Worm (Caenorhabditis elegans) whole organism, L4 larva: Measurements from ENCODE around the gene Y37D8A.6.

Experiments
- F26F4.8 ChIP-seq: fragments of 200-800 bp; sonication (Bioruptor generic); conservative IDR thresholded peaks from 2 replicates; pipeline ENCODE4 v1.3.6; 2022; ENCODE audit warnings: missing genetic modification characterization, missing compliant biosample characterization
- T26A8.4 ChIP-seq: fragments of 200-800 bp; sonication (Bioruptor generic); IDR thresholded peaks from 2 replicates; pipeline ENCODE4 v1.3.6; 2022; ENCODE audit warnings: missing genetic modification characterization, missing compliant biosample characterization
- aha-1 ChIP-seq: fragments of 150-350 bp; peaks from one replicate; lab custom pipeline; 2014; ENCODE audit warnings: missing biosample characterization, missing genetic modification characterization
- aly-2 ChIP-seq: sonication (generic microtip); optimal IDR thresholded peaks from 2 replicates; lab custom pipeline; 2018; ENCODE audit warnings: missing biosample characterization, missing genetic modification characterization
- arid-1 ChIP-seq: fragments of 200-800 bp; sonication (Bioruptor generic); conservative IDR thresholded peaks from 2 replicates; pipeline ENCODE4 v1.3.6; 2022; ENCODE audit warnings: missing genetic modification reagents, missing genetic modification characterization, missing compliant biosample characterization
- ceh-20 ChIP-seq: fragments of 200-800 bp; sonication (Bioruptor generic); IDR thresholded peaks from 2 replicates; pipeline ENCODE4 v1.3.6; 2022; ENCODE audit warnings: missing genetic modification reagents, missing genetic modification characterization, missing compliant biosample characterization
- ceh-28 ChIP-seq: fragments of 150-350 bp; optimal IDR thresholded peaks from 2 replicates; lab custom pipeline; 2014; ENCODE audit warnings: missing biosample characterization, missing genetic modification reagents, missing genetic modification characterization
- ceh-32 ChIP-seq: sonication (generic microtip); optimal IDR thresholded peaks from 2 replicates; lab custom pipeline; 2016; ENCODE audit warnings: mild to moderate bottlenecking, missing genetic modification characterization, missing compliant biosample characterization; ENCODE audit not compliant: poor library complexity
- ceh-44 ChIP-seq: fragments of 200-800 bp; sonication (Bioruptor generic); IDR thresholded peaks from 2 replicates; pipeline ENCODE4 v1.3.6; 2022; ENCODE audit warnings: missing genetic modification reagents, missing genetic modification characterization, missing compliant biosample characterization
- ceh-62 ChIP-seq: sonication (generic microtip); optimal IDR thresholded peaks from 2 replicates; lab custom pipeline; 2017; ENCODE audit warnings: missing biosample characterization, missing genetic modification characterization
- ceh-82 ChIP-seq: sonication (generic microtip); optimal IDR thresholded peaks from 2 replicates; lab custom pipeline; 2017; ENCODE audit warnings: missing biosample characterization, missing genetic modification characterization
- daf-12 ChIP-seq: fragments of 150-350 bp; optimal IDR thresholded peaks from 2 replicates; lab custom pipeline; 2014; ENCODE audit warnings: missing biosample characterization, missing genetic modification reagents, missing genetic modification characterization
- daf-16 ChIP-seq, 3 experiments: sonication (generic microtip); optimal IDR thresholded peaks; 2 replicates each; lab custom pipeline; 2016 to 2017; ENCODE audit warnings: missing genetic modification characterization in 3 of 3, missing genetic modification reagents in 3 of 3, mild to moderate bottlenecking in 2 of 3, missing compliant biosample characterization in 2 of 3, missing biosample characterization in 1 of 3, moderate library complexity in 1 of 3
- daf-8 ChIP-seq: fragments of 200-800 bp; sonication (Bioruptor generic); IDR thresholded peaks from 2 replicates; pipeline ENCODE4 v1.3.6; 2022; ENCODE audit warnings: missing genetic modification characterization, missing compliant biosample characterization
- dmd-6 ChIP-seq: fragments of 200-800 bp; sonication (Bioruptor generic); IDR thresholded peaks from 2 replicates; pipeline ENCODE4 v1.3.6; 2022; ENCODE audit warnings: missing genetic modification reagents, missing genetic modification characterization, missing compliant biosample characterization
- dmd-8 ChIP-seq: fragments of 200-800 bp; sonication (Bioruptor generic); IDR thresholded peaks from 2 replicates; pipeline ENCODE4 v1.3.6; 2022; ENCODE audit warnings: missing genetic modification characterization, missing compliant biosample characterization
- dmd-9 ChIP-seq: fragments of 200-800 bp; sonication (Bioruptor generic); IDR thresholded peaks from 2 replicates; pipeline ENCODE4 v1.3.6; 2022; ENCODE audit warnings: missing genetic modification reagents, missing genetic modification characterization, missing compliant biosample characterization
- duxl-1 ChIP-seq: sonication (generic microtip); optimal IDR thresholded peaks from 2 replicates; lab custom pipeline; 2016; ENCODE audit warnings: mild to moderate bottlenecking, missing genetic modification characterization, moderate library complexity, missing compliant biosample characterization; ENCODE audit not compliant: poor library complexity
- egl-43 ChIP-seq: fragments of 200-800 bp; sonication (Bioruptor generic); IDR thresholded peaks from 2 replicates; pipeline ENCODE4 v1.3.6; 2022; ENCODE audit warnings: missing genetic modification reagents, missing genetic modification characterization, missing compliant biosample characterization
- fos-1 ChIP-seq: fragments of 150-350 bp; optimal IDR thresholded peaks from 2 replicates; lab custom pipeline; 2014; ENCODE audit warnings: missing biosample characterization, missing genetic modification characterization
- hlh-11 ChIP-seq: fragments of 200-800 bp; sonication (Bioruptor generic); optimal IDR thresholded peaks from 2 replicates; lab custom pipeline; 2018; ENCODE audit warnings: mild to moderate bottlenecking, missing genetic modification characterization, missing compliant biosample characterization
- hlh-30 ChIP-seq: sonication (generic microtip); optimal IDR thresholded peaks from 2 replicates; lab custom pipeline; 2017; ENCODE audit warnings: antibody characterized with exemption, mild to moderate bottlenecking, missing genetic modification characterization, missing compliant biosample characterization; ENCODE audit not compliant: insufficient read depth
- lim-7 ChIP-seq: fragments of 200-800 bp; sonication (Bioruptor generic); IDR thresholded peaks from 2 replicates; pipeline ENCODE4 v1.3.6; 2022; ENCODE audit warnings: missing genetic modification characterization, missing compliant biosample characterization
- lin-1 ChIP-seq: fragments of 200-800 bp; sonication (Bioruptor generic); IDR thresholded peaks from 2 replicates; pipeline ENCODE4 v1.3.6; 2022; ENCODE audit warnings: missing genetic modification reagents, missing genetic modification characterization, missing compliant biosample characterization
- lin-15B ChIP-seq: fragments of 150-350 bp; sonication (generic microtip); optimal IDR thresholded peaks from 3 replicates; lab custom pipeline; 2014; ENCODE audit warnings: missing biosample characterization, missing genetic modification characterization
- lin-29 ChIP-seq: fragments of 200-800 bp; sonication (Bioruptor generic); IDR thresholded peaks from 2 replicates; pipeline ENCODE4 v1.3.6; 2022; ENCODE audit warnings: missing genetic modification reagents, missing genetic modification characterization, missing compliant biosample characterization
- lin-38 ChIP-seq: fragments of 200-800 bp; sonication (Bioruptor generic); IDR thresholded peaks from 2 replicates; pipeline ENCODE4 v1.3.6; 2022; ENCODE audit warnings: missing genetic modification reagents, missing genetic modification characterization, missing compliant biosample characterization
- mep-1 ChIP-seq: fragments of 150-350 bp; sonication (generic microtip); optimal IDR thresholded peaks from 3 replicates; lab custom pipeline; 2014; ENCODE audit warnings: missing biosample characterization, missing genetic modification characterization
- mes-2 ChIP-seq: sonication (generic microtip); optimal IDR thresholded peaks from 2 replicates; lab custom pipeline; 2016; ENCODE audit warnings: missing genotype, mild to moderate bottlenecking, missing genetic modification characterization, missing compliant biosample characterization; ENCODE audit not compliant: poor library complexity, severe bottlenecking
- nhr-10 ChIP-seq: fragments of 150-350 bp; optimal IDR thresholded peaks from 2 replicates; lab custom pipeline; 2014; ENCODE audit warnings: missing biosample characterization, missing genetic modification characterization
- nhr-41 ChIP-seq: fragments of 200-800 bp; sonication (Bioruptor generic); IDR thresholded peaks from 2 replicates; pipeline ENCODE4 v1.3.6; 2022; ENCODE audit warnings: missing genetic modification reagents, missing genetic modification characterization, missing compliant biosample characterization
- nhr-48 ChIP-seq: sonication (generic microtip); optimal IDR thresholded peaks from 2 replicates; lab custom pipeline; 2016; ENCODE audit warnings: mild to moderate bottlenecking, missing genetic modification characterization, missing compliant biosample characterization
- nhr-76 ChIP-seq: fragments of 150-350 bp; optimal IDR thresholded peaks from 2 replicates; lab custom pipeline; 2014; ENCODE audit warnings: missing biosample characterization, missing genetic modification characterization
- pha-4 ChIP-seq, 2 experiments: fragments of 150-350 bp in 1 of 2; fragments of 200-800 bp in 1 of 2; sonication (Bioruptor generic) in 1 of 2; IDR thresholded peaks in 1 of 2; optimal IDR thresholded peaks in 1 of 2; 2 replicates each; pipeline versions ENCODE4 v1.3.6 to Lab custom; 2014 to 2022; ENCODE audit warnings: missing genetic modification characterization in 2 of 2, missing genetic modification reagents in 2 of 2, missing biosample characterization in 1 of 2, missing compliant biosample characterization in 1 of 2
- php-3 ChIP-seq: fragments of 200-800 bp; sonication (Bioruptor generic); IDR thresholded peaks from 2 replicates; pipeline ENCODE4 v1.3.6; 2022; ENCODE audit warnings: missing genetic modification reagents, missing genetic modification characterization, missing compliant biosample characterization
- pqm-1 ChIP-seq: sonication (generic microtip); optimal IDR thresholded peaks from 2 replicates; lab custom pipeline; 2017; ENCODE audit warnings: missing biosample characterization, missing genetic modification characterization
- rbr-2 ChIP-seq: sonication (generic microtip); optimal IDR thresholded peaks from 2 replicates; lab custom pipeline; 2016; ENCODE audit warnings: missing genotype, missing genetic modification characterization, missing compliant biosample characterization
- set-16 ChIP-seq: fragments of 200-800 bp; sonication (Bioruptor generic); IDR thresholded peaks from 2 replicates; pipeline ENCODE4 v1.3.6; 2022; ENCODE audit warnings: missing genetic modification reagents, missing genetic modification characterization, missing compliant biosample characterization
- skn-1 ChIP-seq: fragments of 150-350 bp; optimal IDR thresholded peaks from 2 replicates; lab custom pipeline; 2014; ENCODE audit warnings: missing biosample characterization, missing genetic modification characterization
- snpc-4 ChIP-seq: fragments of 150-350 bp; optimal IDR thresholded peaks from 2 replicates; lab custom pipeline; 2014; ENCODE audit warnings: missing biosample characterization, missing genetic modification characterization
- unc-130 ChIP-seq: sonication (generic microtip); optimal IDR thresholded peaks from 2 replicates; lab custom pipeline; 2016; ENCODE audit warnings: missing genetic modification reagents, missing genetic modification characterization, missing compliant biosample characterization
- unc-62 ChIP-seq, 3 experiments: fragments of 150-350 bp in 1 of 3; sonication (generic microtip); optimal IDR thresholded peaks in 2 of 3; peaks in 1 of 3; 1 replicate in 1 of 3; 2 replicates in 2 of 3; lab custom pipeline; 2014 to 2017; ENCODE audit warnings: missing biosample characterization in 3 of 3, missing genetic modification characterization in 3 of 3, missing genetic modification reagents in 3 of 3, missing genotype in 1 of 3
- zfp-2 ChIP-seq: sonication (generic microtip); optimal IDR thresholded peaks from 2 replicates; lab custom pipeline; 2016; ENCODE audit warnings: mild to moderate bottlenecking, missing genetic modification characterization, missing compliant biosample characterization
- zip-2 ChIP-seq: fragments of 150-350 bp; optimal IDR thresholded peaks from 2 replicates; lab custom pipeline; 2014; ENCODE audit warnings: missing biosample characterization, missing genetic modification characterization
- ztf-11 ChIP-seq: fragments of 150-350 bp; optimal IDR thresholded peaks from 2 replicates; lab custom pipeline; 2014; ENCODE audit warnings: missing biosample characterization, missing genetic modification characterization

Y37D8A.6 gene

DNA sequence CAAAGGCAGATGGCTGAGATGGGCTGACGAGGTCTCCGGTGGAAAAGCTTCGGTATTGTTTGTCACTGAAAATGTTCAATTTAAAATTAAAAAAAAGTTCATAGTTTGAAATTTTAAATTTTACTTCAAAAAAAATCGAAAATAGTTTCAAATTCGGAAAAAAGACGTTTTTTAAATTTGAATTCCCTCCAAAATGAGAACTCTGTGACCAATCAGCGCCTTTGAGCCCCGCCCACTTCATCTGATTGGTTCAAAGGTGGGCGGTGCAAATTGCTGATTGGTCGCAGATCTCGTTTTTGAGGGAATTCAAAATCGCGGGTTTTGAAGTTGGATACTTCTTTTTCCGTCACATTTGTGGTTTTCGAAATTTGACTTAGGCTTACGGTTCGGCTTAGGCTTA is 31.8 kb downstream of the Y37D8A.6 start:
- TF ChIP-seq mes-2 (tag; lab: Kevin White, UChicago) = peak; percentile 7
- no peak for TF ChIP-seq hlh-30
- no peak for TF ChIP-seq lin-15B (tag; lab: Kevin White, UChicago)
- TF ChIP-seq daf-16 (GFP tag; optimal IDR thresholded peaks at IDR 0.05; lab: Kevin White, UChicago) = no peak
- no peak for TF ChIP-seq daf-16 (tag; optimal IDR thresholded peaks at IDR 0.05; lab: Kevin White, UChicago)
- TF ChIP-seq daf-12 (tag; lab: Kevin White, UChicago) = no peak
- TF ChIP-seq arid-1 (GFP tag; lab: Robert Waterston, UW) = no peak
- no peak for TF ChIP-seq ceh-82 (tag; lab: Kevin White, UChicago)
- no peak for TF ChIP-seq nhr-10 (tag; lab: Kevin White, UChicago)

ce11 chrIII:12836742-12837285 is 33.3 kb downstream of the Y37D8A.6 start:
- no peak for TF ChIP-seq F26F4.8
- no peak for TF ChIP-seq zfp-2 (tag; lab: Kevin White, UChicago)
- no peak for TF ChIP-seq unc-62 (GFP tag; optimal IDR thresholded peaks at IDR 0.05 in 1 of 2; lab: Kevin White, UChicago)
- no peak for TF ChIP-seq unc-62 (tag; optimal IDR thresholded peaks at IDR 0.05; lab: Kevin White, UChicago)
- no peak for TF ChIP-seq zip-2 (tag; lab: Kevin White, UChicago)
- no peak for TF ChIP-seq snpc-4 (tag; lab: Kevin White, UChicago)
- no peak for TF ChIP-seq fos-1 (tag; lab: Kevin White, UChicago)
- TF ChIP-seq set-16 (GFP tag; lab: Robert Waterston, UW) = no peak
- TF ChIP-seq nhr-10 (tag; lab: Kevin White, UChicago) = no peak
- TF ChIP-seq mep-1 (tag; lab: Kevin White, UChicago) = no peak
- no peak for TF ChIP-seq hlh-30

ce11 chrIII:12833079-12833478 is 37.0 kb downstream of the Y37D8A.6 start:
- no peak for TF ChIP-seq pha-4 (GFP tag; IDR thresholded peaks at IDR 0.05; lab: Robert Waterston, UW)
- no peak for TF ChIP-seq pha-4 (tag; optimal IDR thresholded peaks at IDR 0.05; lab: Kevin White, UChicago)
- no peak for TF ChIP-seq unc-130 (GFP tag; lab: Kevin White, UChicago)
- TF ChIP-seq mep-1 (tag; lab: Kevin White, UChicago) = no peak
- TF ChIP-seq zfp-2 (tag; lab: Kevin White, UChicago) = no peak
- TF ChIP-seq ceh-44 (GFP tag; lab: Robert Waterston, UW) = no peak
- no peak for TF ChIP-seq ztf-11 (tag; lab: Kevin White, UChicago)
- TF ChIP-seq lin-1 (GFP tag; lab: Robert Waterston, UW) = no peak
- no peak for TF ChIP-seq duxl-1 (tag; lab: Kevin White, UChicago)
- no peak for TF ChIP-seq ceh-32 (tag; lab: Kevin White, UChicago)
- TF ChIP-seq T26A8.4 (GFP tag; lab: Robert Waterston, UW) = no peak
- TF ChIP-seq daf-8 (GFP tag; lab: Robert Waterston, UW) = no peak
- TF ChIP-seq hlh-30 = peak; percentile 7
- TF ChIP-seq rbr-2 = no peak
- TF ChIP-seq ceh-82 (tag; lab: Kevin White, UChicago) = no peak
- TF ChIP-seq nhr-10 (tag; lab: Kevin White, UChicago) = no peak
- no peak for TF ChIP-seq lin-38 (GFP tag; lab: Robert Waterston, UW)
- TF ChIP-seq ceh-62 (tag; lab: Kevin White, UChicago) = no peak
- no peak for TF ChIP-seq php-3
- no peak for TF ChIP-seq lin-29
- TF ChIP-seq skn-1 (tag; lab: Kevin White, UChicago) = no peak
- TF ChIP-seq dmd-9 (GFP tag; lab: Robert Waterston, UW) = no peak
- TF ChIP-seq aha-1 (tag; lab: Kevin White, UChicago) = no peak
- TF ChIP-seq ceh-28 (tag; lab: Kevin White, UChicago) = no peak
- TF ChIP-seq lim-7 (GFP tag; lab: Robert Waterston, UW) = no peak
- no peak for TF ChIP-seq pqm-1
- peak; percentile 53 for TF ChIP-seq hlh-11 (tag; lab: Kevin White, UChicago)
- TF ChIP-seq dmd-6 (GFP tag; lab: Robert Waterston, UW) = peak; percentile 83
- no peak for TF ChIP-seq nhr-76
- TF ChIP-seq nhr-41 (GFP tag; lab: Robert Waterston, UW) = no peak
- no peak for TF ChIP-seq aly-2 (tag; lab: Kevin White, UChicago)
- TF ChIP-seq egl-43 (GFP tag; lab: Robert Waterston, UW) = no peak
- TF ChIP-seq mes-2 (tag; lab: Kevin White, UChicago) = peak; percentile 5
- no peak for TF ChIP-seq nhr-48 (tag; lab: Kevin White, UChicago)
- TF ChIP-seq dmd-8 (GFP tag; lab: Robert Waterston, UW) = no peak
- TF ChIP-seq ceh-20 = no peak
